Fruit fly (Drosophila melanogaster) whole organism, embryonic: Measurements from ENCODE around the gene CG43796.
A peak's percentile ranks its signal among the peaks of the same experiment; 100 is the strongest.

Experiments
- ATbp ChIP-seq: fragments of 200-800 bp; sonication (Bioruptor generic); optimal IDR thresholded peaks from 2 replicates; lab custom pipeline; 2017; ENCODE audit warnings: missing biosample characterization, mild to moderate bottlenecking, missing genetic modification characterization, missing genetic modification reagents
- Adf1 ChIP-seq: fragments of 200-800 bp; sonication (Bioruptor generic); IDR thresholded peaks from 2 replicates; pipeline ENCODE4 v1.3.6; 2022; ENCODE audit warnings: missing biosample characterization, missing genetic modification characterization
- Atf6 ChIP-seq: fragments of 200-800 bp; sonication (Bioruptor generic); IDR thresholded peaks from 2 replicates; pipeline ENCODE4 v1.3.6; 2022; ENCODE audit warnings: missing biosample characterization, missing genetic modification characterization
- CG10654 ChIP-seq: fragments of 200-800 bp; sonication (Bioruptor generic); optimal IDR thresholded peaks from 2 replicates; lab custom pipeline; 2016; ENCODE audit warnings: missing biosample characterization, missing genetic modification characterization
- CG11695 ChIP-seq: fragments of 200-800 bp; sonication (Bioruptor generic); IDR thresholded peaks from 3 replicates; pipeline ENCODE4 v1.3.6; 2022; ENCODE audit warnings: missing biosample characterization, missing genetic modification characterization
- CG11696 ChIP-seq: fragments of 200-800 bp; sonication (Bioruptor generic); IDR thresholded peaks from 2 replicates; pipeline ENCODE4 v1.3.6; 2022; ENCODE audit warnings: missing biosample characterization, missing genetic modification characterization
- CG12155 ChIP-seq: fragments of 200-800 bp; sonication (Bioruptor generic); optimal IDR thresholded peaks from 3 replicates; lab custom pipeline; 2016; ENCODE audit warnings: missing biosample characterization, missing genetic modification characterization
- CG1233 ChIP-seq: fragments of 200-800 bp; sonication (Bioruptor generic); optimal IDR thresholded peaks from 4 replicates; lab custom pipeline; 2018; ENCODE audit warnings: missing biosample characterization, mild to moderate bottlenecking, missing genetic modification characterization
- CG13287 ChIP-seq: fragments of 200-800 bp; sonication (Bioruptor generic); IDR thresholded peaks from 2 replicates; pipeline ENCODE4 v1.3.6; 2022; ENCODE audit warnings: missing biosample characterization, missing genetic modification characterization; ENCODE audit not compliant: partially characterized antibody
- CG14965 ChIP-seq: fragments of 200-800 bp; sonication (Bioruptor generic); optimal IDR thresholded peaks from 2 replicates; lab custom pipeline; 2016; ENCODE audit warnings: missing biosample characterization, missing genetic modification characterization, borderline replicate concordance
- CG16863 ChIP-seq: fragments of 200-800 bp; sonication (Bioruptor generic); optimal IDR thresholded peaks from 3 replicates; lab custom pipeline; 2016; ENCODE audit warnings: missing biosample characterization, missing genetic modification characterization
- CG17359 ChIP-seq: fragments of 200-800 bp; sonication (Bioruptor generic); optimal IDR thresholded peaks from 3 replicates; lab custom pipeline; 2018; ENCODE audit warnings: missing biosample characterization, mild to moderate bottlenecking, missing genetic modification characterization, moderate library complexity
- CG18619 ChIP-seq: fragments of 200-800 bp; sonication (Bioruptor generic); optimal IDR thresholded peaks from 3 replicates; lab custom pipeline; 2017; ENCODE audit warnings: missing biosample characterization, mild to moderate bottlenecking, missing genetic modification characterization
- CG2678 ChIP-seq: fragments of 200-800 bp; sonication (Bioruptor generic); optimal IDR thresholded peaks from 3 replicates; lab custom pipeline; 2019; ENCODE audit warnings: missing biosample characterization, mild to moderate bottlenecking, missing genetic modification characterization, moderate library complexity
- CG34376 ChIP-seq: fragments of 200-800 bp; sonication (Bioruptor generic); optimal IDR thresholded peaks from 2 replicates; lab custom pipeline; 2018; ENCODE audit warnings: missing biosample characterization, mild to moderate bottlenecking, missing genetic modification characterization
- CG4820 ChIP-seq: fragments of 200-800 bp; sonication (Bioruptor generic); optimal IDR thresholded peaks from 3 replicates; lab custom pipeline; 2016; ENCODE audit warnings: missing biosample characterization, missing genetic modification characterization
- CG6765 ChIP-seq: fragments of 200-800 bp; sonication (Bioruptor generic); optimal IDR thresholded peaks from 3 replicates; lab custom pipeline; 2017; ENCODE audit warnings: missing biosample characterization, mild to moderate bottlenecking, missing genetic modification characterization
- CG7556 ChIP-seq: fragments of 200-800 bp; sonication (Bioruptor generic); optimal IDR thresholded peaks from 2 replicates; lab custom pipeline; 2017; ENCODE audit warnings: missing biosample characterization, mild to moderate bottlenecking, missing genetic modification characterization
- CG7786 ChIP-seq: fragments of 200-800 bp; sonication (Bioruptor generic); optimal IDR thresholded peaks from 2 replicates; lab custom pipeline; 2016; ENCODE audit warnings: missing biosample characterization, missing genetic modification characterization
- CG9876 ChIP-seq: fragments of 200-800 bp; sonication (Bioruptor generic); optimal IDR thresholded peaks from 2 replicates; lab custom pipeline; 2016; ENCODE audit warnings: missing biosample characterization, missing genetic modification characterization
- CoRest ChIP-seq: fragments of 200-800 bp; sonication (Bioruptor generic); optimal IDR thresholded peaks from 3 replicates; lab custom pipeline; 2018; ENCODE audit warnings: missing biosample characterization, mild to moderate bottlenecking, missing genetic modification characterization, moderate library complexity
- Dref ChIP-seq: fragments of 200-800 bp; sonication (Bioruptor generic); IDR thresholded peaks from 2 replicates; pipeline ENCODE4 v1.3.6; 2022; ENCODE audit warnings: missing biosample characterization, missing genetic modification characterization
- Fer1 ChIP-seq: fragments of 200-800 bp; sonication (Bioruptor generic); optimal IDR thresholded peaks from 2 replicates; lab custom pipeline; 2017; ENCODE audit warnings: missing biosample characterization, mild to moderate bottlenecking, missing genetic modification characterization
- HLH4C ChIP-seq: fragments of 200-800 bp; sonication (Bioruptor generic); IDR thresholded peaks from 3 replicates; pipeline ENCODE4 v1.3.6; 2022; ENCODE audit warnings: missing biosample characterization, missing genetic modification characterization; ENCODE audit not compliant: partially characterized antibody
- HmgZ ChIP-seq: fragments of 200-800 bp; sonication (Bioruptor generic); optimal IDR thresholded peaks from 2 replicates; lab custom pipeline; 2018; ENCODE audit warnings: missing biosample characterization, mild to moderate bottlenecking, missing genetic modification characterization
- Hmx ChIP-seq: fragments of 200-800 bp; sonication (Bioruptor generic); optimal IDR thresholded peaks from 2 replicates; lab custom pipeline; 2016; ENCODE audit warnings: missing biosample characterization, missing genetic modification characterization
- Myb ChIP-seq: fragments of 200-800 bp; sonication (Bioruptor generic); optimal IDR thresholded peaks from 2 replicates; lab custom pipeline; 2016; ENCODE audit warnings: missing biosample characterization, missing genetic modification characterization
- Opbp ChIP-seq: fragments of 200-800 bp; sonication (Bioruptor generic); IDR thresholded peaks from 3 replicates; pipeline ENCODE4 v1.3.6; 2022; ENCODE audit warnings: missing biosample characterization, missing genetic modification characterization; ENCODE audit not compliant: partially characterized antibody
- TFAM ChIP-seq: fragments of 200-800 bp; sonication (Bioruptor generic); optimal IDR thresholded peaks from 2 replicates; lab custom pipeline; 2017; ENCODE audit warnings: missing biosample characterization, missing genetic modification characterization, inconsistent platforms
- Tbp ChIP-seq: fragments of >200 bp; optimal IDR thresholded peaks from 2 replicates; lab custom pipeline; 2018; ENCODE audit warnings: missing biosample characterization, missing genetic modification characterization
- az2 ChIP-seq: fragments of 200-800 bp; sonication (Bioruptor generic); optimal IDR thresholded peaks from 3 replicates; lab custom pipeline; 2016; ENCODE audit warnings: missing biosample characterization, missing genetic modification characterization
- bcd ChIP-seq: fragments of 200-800 bp; sonication (Bioruptor generic); optimal IDR thresholded peaks from 2 replicates; lab custom pipeline; 2017; ENCODE audit warnings: missing biosample characterization, mild to moderate bottlenecking, missing genetic modification characterization
- bowl ChIP-seq: fragments of 200-800 bp; sonication (Bioruptor generic); IDR thresholded peaks from 2 replicates; pipeline ENCODE4 v1.3.6; 2022; ENCODE audit warnings: missing biosample characterization, missing genetic modification characterization
- bsh ChIP-seq, 2 experiments: fragments of 200-800 bp; sonication (Bioruptor generic); optimal IDR thresholded peaks; 2 replicates each; lab custom pipeline; 2017 to 2018; ENCODE audit warnings: mild to moderate bottlenecking in 2 of 2, missing biosample characterization in 2 of 2, missing genetic modification characterization in 2 of 2, moderate library complexity in 1 of 2
- cg ChIP-seq: fragments of 200-800 bp; sonication (Bioruptor generic); optimal IDR thresholded peaks from 3 replicates; lab custom pipeline; 2019; ENCODE audit warnings: missing biosample characterization, mild to moderate bottlenecking, missing genetic modification characterization, moderate library complexity
- chm ChIP-seq: fragments of 200-800 bp; sonication (Bioruptor generic); IDR thresholded peaks from 2 replicates; pipeline ENCODE4 v1.3.6; 2022; ENCODE audit warnings: missing biosample characterization, missing genetic modification characterization
- dmrt99B ChIP-seq: fragments of 200-800 bp; sonication (Bioruptor generic); optimal IDR thresholded peaks from 2 replicates; lab custom pipeline; 2018; ENCODE audit warnings: missing biosample characterization, mild to moderate bottlenecking, missing genetic modification characterization, moderate library complexity
- gsb ChIP-seq: fragments of 200-800 bp; sonication (Bioruptor generic); IDR thresholded peaks from 2 replicates; pipeline ENCODE4 v1.3.6; 2022; ENCODE audit warnings: missing biosample characterization, missing genetic modification characterization
- ind ChIP-seq: fragments of 200-800 bp; sonication (Bioruptor generic); optimal IDR thresholded peaks from 3 replicates; lab custom pipeline; 2016; ENCODE audit warnings: missing biosample characterization, missing genetic modification characterization
- jumu ChIP-seq: fragments of 200-800 bp; sonication (Bioruptor generic); optimal IDR thresholded peaks from 3 replicates; lab custom pipeline; 2016; ENCODE audit warnings: missing biosample characterization, missing genetic modification characterization
- kni ChIP-seq: fragments of 200-800 bp; sonication (Bioruptor generic); optimal IDR thresholded peaks from 3 replicates; lab custom pipeline; 2017; ENCODE audit warnings: mild to moderate bottlenecking, missing biosample characterization, missing genetic modification reagents, missing genetic modification characterization
- lmd ChIP-seq: fragments of 200-800 bp; sonication (Bioruptor generic); IDR thresholded peaks from 2 replicates; pipeline ENCODE4 v1.3.6; 2022; ENCODE audit warnings: missing biosample characterization, missing genetic modification characterization
- maf-S ChIP-seq: fragments of 200-800 bp; sonication (Bioruptor generic); optimal IDR thresholded peaks from 2 replicates; lab custom pipeline; 2016; ENCODE audit warnings: missing biosample characterization, missing genetic modification characterization
- oc ChIP-seq: fragments of 200-800 bp; sonication (Bioruptor generic); optimal IDR thresholded peaks from 2 replicates; lab custom pipeline; 2018; ENCODE audit warnings: missing biosample characterization, mild to moderate bottlenecking, missing genetic modification characterization, moderate library complexity
- p53 ChIP-seq: fragments of 200-800 bp; sonication (Bioruptor generic); optimal IDR thresholded peaks from 2 replicates; lab custom pipeline; 2016; ENCODE audit warnings: missing biosample characterization, missing genetic modification characterization
- scrt ChIP-seq: fragments of 200-800 bp; sonication (Bioruptor generic); optimal IDR thresholded peaks from 2 replicates; lab custom pipeline; 2018; ENCODE audit warnings: missing biosample characterization, mild to moderate bottlenecking, missing genetic modification characterization, moderate library complexity
- tll ChIP-seq, 2 experiments: fragments of 200-800 bp in 1 of 2; fragments of >200 bp in 1 of 2; sonication (Bioruptor generic) in 1 of 2; optimal IDR thresholded peaks; 2 replicates each; lab custom pipeline; 2017 to 2019; ENCODE audit warnings: missing biosample characterization in 2 of 2, missing genetic modification characterization in 2 of 2, mild to moderate bottlenecking in 1 of 2, moderate library complexity in 1 of 2
- vnd ChIP-seq: fragments of 200-800 bp; sonication (Bioruptor generic); IDR thresholded peaks from 3 replicates; pipeline ENCODE4 v1.3.6; 2022; ENCODE audit warnings: missing biosample characterization, missing genetic modification characterization; ENCODE audit not compliant: partially characterized antibody
- wdn ChIP-seq: fragments of 200-800 bp; sonication (Bioruptor generic); IDR thresholded peaks from 2 replicates; pipeline ENCODE4 v1.3.6; 2022; ENCODE audit warnings: missing biosample characterization, missing genetic modification characterization
- wor ChIP-seq: fragments of 200-800 bp; sonication (Bioruptor generic); IDR thresholded peaks from 2 replicates; pipeline ENCODE4 v1.3.6; 2022; ENCODE audit warnings: missing biosample characterization, missing genetic modification characterization
- zfh1 ChIP-seq: fragments of 200-800 bp; sonication (Bioruptor generic); IDR thresholded peaks from 3 replicates; pipeline ENCODE4 v1.3.6; 2022; ENCODE audit warnings: missing biosample characterization, missing genetic modification characterization

Gene CG43796

DNA sequence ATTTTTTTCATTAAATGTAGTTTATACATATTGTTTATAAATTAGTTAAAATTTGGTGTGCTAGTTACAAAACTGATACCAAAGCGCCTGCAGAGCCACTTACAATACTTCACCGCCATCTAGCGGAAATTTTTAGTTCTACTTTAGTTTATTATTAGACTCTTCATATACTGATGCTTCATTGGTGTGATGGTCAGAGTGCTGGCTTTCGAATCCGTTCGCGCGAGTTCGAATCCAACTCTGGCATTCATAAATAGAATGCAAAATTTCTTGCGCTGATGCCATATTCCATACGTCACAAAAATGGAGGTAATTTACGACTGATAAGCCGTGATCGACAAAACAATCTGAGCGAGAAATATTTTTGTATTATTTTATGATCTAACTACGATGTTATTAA, 3.4 kb downstream of the CG43796 start (continued):
- TF ChIP-seq TFAM (GFP tag; lab: Kevin White, UChicago), result no peak
- TF ChIP-seq az2 (GFP tag; lab: Kevin White, UChicago), result no peak
- TF ChIP-seq CG7786 (GFP tag; lab: Kevin White, UChicago), result no peak
- peak; percentile 50; the same call in 1 of the 2 replicates for TF ChIP-seq CG13287
- no peak for TF ChIP-seq CG11695
- TF ChIP-seq oc, result no peak
- TF ChIP-seq CG6765 (GFP tag; lab: Kevin White, UChicago), result no peak
- no peak for TF ChIP-seq CG17359 (tag; lab: Kevin White, UChicago)
- TF ChIP-seq CG12155, result no peak
- TF ChIP-seq Opbp (GFP tag; lab: Robert Waterston, UW), result peak; percentile 76
- TF ChIP-seq Fer1 (GFP tag; lab: Kevin White, UChicago), result peak; percentile 30
- no peak for TF ChIP-seq gsb
- no peak for TF ChIP-seq jumu
- no peak for TF ChIP-seq bsh (GFP tag; optimal IDR thresholded peaks at IDR 0.05; lab: Kevin White, UChicago)
- TF ChIP-seq bowl (GFP tag; lab: Robert Waterston, UW), result 0 out of 2 replicates have a peak, but pooled peaks have one; percentile 24
- TF ChIP-seq CG11696, result no peak
- no peak for TF ChIP-seq lmd (GFP tag; lab: Robert Waterston, UW)
- no peak for TF ChIP-seq scrt
- no peak for TF ChIP-seq CG16863 (GFP tag; lab: Kevin White, UChicago)
- no peak for TF ChIP-seq CG14965 (GFP tag; lab: Kevin White, UChicago)
- no peak for TF ChIP-seq ATbp (GFP tag; lab: Kevin White, UChicago)
- no peak for TF ChIP-seq CG4820 (GFP tag; lab: Kevin White, UChicago)
- TF ChIP-seq Adf1, result no peak
- TF ChIP-seq CG10654 (GFP tag; lab: Kevin White, UChicago), result no peak
- no peak for TF ChIP-seq CG1233
- TF ChIP-seq CG34376 (GFP tag; lab: Kevin White, UChicago), result peak; percentile 29
- no peak for TF ChIP-seq CG2678 (tag; lab: Kevin White, UChicago)
- TF ChIP-seq kni (GFP tag; lab: Kevin White, UChicago), result no peak
- TF ChIP-seq Dref (GFP tag; lab: Robert Waterston, UW), result no peak
- peak; percentile 37; the same call in 1 of the 3 replicates for TF ChIP-seq vnd (GFP tag; lab: Robert Waterston, UW)
- TF ChIP-seq wor, result no peak
- no peak for TF ChIP-seq tll (GFP tag; optimal IDR thresholded peaks at IDR 0.05; lab: Kevin White, UChicago)
- no peak for TF ChIP-seq CoRest (tag; lab: Kevin White, UChicago)
- TF ChIP-seq CG18619 (GFP tag; lab: Kevin White, UChicago), result no peak
- no peak for TF ChIP-seq CG9876 (GFP tag; lab: Kevin White, UChicago)
- no peak for TF ChIP-seq Hmx (GFP tag; lab: Kevin White, UChicago)
- TF ChIP-seq CG7556 (GFP tag; lab: Kevin White, UChicago), result no peak
- TF ChIP-seq dmrt99B, result no peak
- TF ChIP-seq maf-S, result no peak
- TF ChIP-seq HmgZ, result peak; percentile 50
- no peak for TF ChIP-seq ind (GFP tag; lab: Kevin White, UChicago)
- TF ChIP-seq Myb, result no peak
- TF ChIP-seq HLH4C (GFP tag; lab: Robert Waterston, UW), result peak; percentile 62
- no peak for TF ChIP-seq cg (GFP tag; lab: Kevin White, UChicago)
- no peak for TF ChIP-seq Atf6 (GFP tag; lab: Robert Waterston, UW)
- no peak for TF ChIP-seq bcd (GFP tag; lab: Kevin White, UChicago)
- 0 out of 2 replicates have a peak, but pooled peaks have one; percentile 15 for TF ChIP-seq chm
- TF ChIP-seq zfh1 (GFP tag; lab: Robert Waterston, UW), result peak; percentile 29; the same call in 1 of the 3 replicates
- TF ChIP-seq wdn, result no peak
- TF ChIP-seq p53, result no peak
- TF ChIP-seq Tbp (GFP tag; lab: Kevin White, UChicago), result no peak
